Worm (Caenorhabditis elegans) whole organism, L3 larva: ENCODE data around the gene hot-9.
"Not testable (repeated sequence)": the region's sequence is repeated elsewhere in the genome, so short reads cannot be mapped to it uniquely, and the experiment has no call there.

ENCODE experiments used
- ZK546.5 ChIP-seq: sonication (generic microtip); optimal IDR thresholded peaks from 2 replicates; lab custom pipeline; 2017; ENCODE audit warnings: missing biosample characterization, missing genetic modification characterization
- aly-2 ChIP-seq: fragments of 150-350 bp; optimal IDR thresholded peaks from 2 replicates; lab custom pipeline; 2014; ENCODE audit warnings: missing biosample characterization, missing genetic modification characterization
- ama-1 ChIP-seq: fragments of 150-350 bp; optimal IDR thresholded peaks from 2 replicates; lab custom pipeline; 2018
- ceh-16 ChIP-seq: sonication (generic microtip); optimal IDR thresholded peaks from 2 replicates; lab custom pipeline; 2017; ENCODE audit warnings: missing biosample characterization, missing genetic modification characterization
- ceh-28 ChIP-seq: fragments of 150-350 bp; optimal IDR thresholded peaks from 2 replicates; lab custom pipeline; 2014; ENCODE audit warnings: missing biosample characterization, missing genetic modification reagents, missing genetic modification characterization
- ceh-82 ChIP-seq: fragments of 150-350 bp; optimal IDR thresholded peaks from 2 replicates; lab custom pipeline; 2014; ENCODE audit warnings: missing biosample characterization, missing genetic modification characterization
- ceh-9 ChIP-seq: sonication (generic microtip); optimal IDR thresholded peaks from 2 replicates; lab custom pipeline; 2018; ENCODE audit warnings: missing biosample characterization, missing genetic modification characterization
- daf-12 ChIP-seq: fragments of 150-350 bp; optimal IDR thresholded peaks from 2 replicates; lab custom pipeline; 2014; ENCODE audit warnings: missing biosample characterization, missing genetic modification reagents, missing genetic modification characterization
- egl-27 ChIP-seq: sonication (generic microtip); optimal IDR thresholded peaks from 4 replicates; lab custom pipeline; 2017; ENCODE audit warnings: missing biosample characterization, missing genetic modification reagents, missing genetic modification characterization
- egl-5 ChIP-seq: fragments of 150-350 bp; optimal IDR thresholded peaks from 2 replicates; lab custom pipeline; 2017; ENCODE audit warnings: missing biosample characterization, missing genetic modification reagents, missing genetic modification characterization, inconsistent platforms
- elt-1 ChIP-seq: fragments of 150-350 bp; optimal IDR thresholded peaks from 2 replicates; lab custom pipeline; 2014; ENCODE audit warnings: missing biosample characterization, missing genetic modification characterization
- elt-2 ChIP-seq: sonication (generic microtip); optimal IDR thresholded peaks from 2 replicates; lab custom pipeline; 2016; ENCODE audit warnings: missing genetic modification reagents, mild to moderate bottlenecking, missing genetic modification characterization, missing compliant biosample characterization
- elt-3 ChIP-seq, 3 experiments: fragments of 150-350 bp in 1 of 3; sonication (generic microtip) in 2 of 3; optimal IDR thresholded peaks; 2 replicates in 2 of 3; 4 replicates in 1 of 3; lab custom pipeline; 2014 to 2017; ENCODE audit warnings: missing biosample characterization in 3 of 3, missing genetic modification characterization in 3 of 3
- eor-1 ChIP-seq, 2 experiments: fragments of 150-350 bp; optimal IDR thresholded peaks; 2 replicates each; lab custom pipeline; 2014 to 2018; ENCODE audit warnings: missing biosample characterization in 2 of 2, missing genetic modification characterization in 2 of 2
- fkh-10 ChIP-seq: sonication (generic microtip); optimal IDR thresholded peaks from 2 replicates; lab custom pipeline; 2017; ENCODE audit warnings: missing biosample characterization, missing genetic modification reagents, missing genetic modification characterization
- fkh-2 ChIP-seq: fragments of 150-350 bp; optimal IDR thresholded peaks from 2 replicates; lab custom pipeline; 2014; ENCODE audit warnings: missing biosample characterization, missing genetic modification reagents, missing genetic modification characterization
- jun-1 ChIP-seq: fragments of 150-350 bp; optimal IDR thresholded peaks from 2 replicates; lab custom pipeline; 2014; ENCODE audit warnings: missing biosample characterization, missing genetic modification reagents, missing genetic modification characterization
- lin-15B ChIP-seq: fragments of 150-350 bp; optimal IDR thresholded peaks from 2 replicates; lab custom pipeline; 2014; ENCODE audit warnings: missing biosample characterization, missing genetic modification characterization
- lin-39 ChIP-seq: fragments of 150-350 bp; optimal IDR thresholded peaks from 2 replicates; lab custom pipeline; 2018; ENCODE audit warnings: missing biosample characterization, missing genetic modification reagents, missing genetic modification characterization
- lsy-12 ChIP-seq: sonication (generic microtip); optimal IDR thresholded peaks from 2 replicates; lab custom pipeline; 2016; ENCODE audit warnings: mild to moderate bottlenecking, missing genetic modification characterization, missing compliant biosample characterization
- mdl-1 ChIP-seq: fragments of 150-350 bp; optimal IDR thresholded peaks from 2 replicates; lab custom pipeline; 2014; ENCODE audit warnings: missing biosample characterization, missing genetic modification characterization
- nfya-1 ChIP-seq: sonication (generic microtip); optimal IDR thresholded peaks from 2 replicates; lab custom pipeline; 2017; ENCODE audit warnings: missing genetic modification characterization, mild to moderate bottlenecking, missing compliant biosample characterization, antibody characterized with exemption, moderate library complexity; ENCODE audit not compliant: insufficient read depth
- nhr-11 ChIP-seq: fragments of 150-350 bp; optimal IDR thresholded peaks from 2 replicates; lab custom pipeline; 2014; ENCODE audit warnings: missing biosample characterization, missing genetic modification characterization
- nhr-23 ChIP-seq: fragments of 150-350 bp; optimal IDR thresholded peaks from 2 replicates; lab custom pipeline; 2014; ENCODE audit warnings: missing biosample characterization, missing genetic modification reagents, missing genetic modification characterization
- nhr-237 ChIP-seq: fragments of 150-350 bp; optimal IDR thresholded peaks from 2 replicates; lab custom pipeline; 2014; ENCODE audit warnings: missing biosample characterization, missing genetic modification characterization
- nhr-25 ChIP-seq: sonication (generic microtip); optimal IDR thresholded peaks from 2 replicates; lab custom pipeline; 2017; ENCODE audit warnings: missing biosample characterization, missing genetic modification characterization
- nhr-43 ChIP-seq: sonication (generic microtip); optimal IDR thresholded peaks from 2 replicates; lab custom pipeline; 2016; ENCODE audit warnings: mild to moderate bottlenecking, missing genetic modification characterization, missing compliant biosample characterization; ENCODE audit not compliant: poor library complexity, severe bottlenecking
- nhr-67 ChIP-seq: fragments of 150-350 bp; optimal IDR thresholded peaks from 2 replicates; lab custom pipeline; 2014; ENCODE audit warnings: missing biosample characterization, missing genetic modification characterization
- nhr-76 ChIP-seq: fragments of 150-350 bp; sonication (generic microtip); optimal IDR thresholded peaks from 5 replicates; lab custom pipeline; 2014; ENCODE audit warnings: missing biosample characterization, missing genetic modification characterization
- nhr-77 ChIP-seq: fragments of 150-350 bp; optimal IDR thresholded peaks from 2 replicates; lab custom pipeline; 2014; ENCODE audit warnings: missing biosample characterization, missing genetic modification characterization
- pqm-1 ChIP-seq: fragments of 150-350 bp; optimal IDR thresholded peaks from 2 replicates; lab custom pipeline; 2017; ENCODE audit warnings: missing biosample characterization, missing genetic modification characterization, inconsistent platforms
- sea-2 ChIP-seq: fragments of 150-350 bp; sonication (generic microtip); optimal IDR thresholded peaks from 4 replicates; lab custom pipeline; 2014; ENCODE audit warnings: missing biosample characterization, missing genetic modification reagents, missing genetic modification characterization
- snpc-4 ChIP-seq: fragments of 150-350 bp; optimal IDR thresholded peaks from 2 replicates; lab custom pipeline; 2014; ENCODE audit warnings: missing biosample characterization, missing genetic modification characterization
- tbx-2 ChIP-seq: sonication (generic microtip); optimal IDR thresholded peaks from 2 replicates; lab custom pipeline; 2016; ENCODE audit warnings: mild to moderate bottlenecking, missing genetic modification characterization, missing compliant biosample characterization
- unc-39 ChIP-seq: sonication (generic microtip); optimal IDR thresholded peaks from 4 replicates; lab custom pipeline; 2017; ENCODE audit warnings: missing biosample characterization, missing genetic modification characterization
- ztf-11 ChIP-seq: fragments of 150-350 bp; optimal IDR thresholded peaks from 2 replicates; lab custom pipeline; 2014; ENCODE audit warnings: missing biosample characterization, missing genetic modification characterization

The hot-9 gene

DNA sequence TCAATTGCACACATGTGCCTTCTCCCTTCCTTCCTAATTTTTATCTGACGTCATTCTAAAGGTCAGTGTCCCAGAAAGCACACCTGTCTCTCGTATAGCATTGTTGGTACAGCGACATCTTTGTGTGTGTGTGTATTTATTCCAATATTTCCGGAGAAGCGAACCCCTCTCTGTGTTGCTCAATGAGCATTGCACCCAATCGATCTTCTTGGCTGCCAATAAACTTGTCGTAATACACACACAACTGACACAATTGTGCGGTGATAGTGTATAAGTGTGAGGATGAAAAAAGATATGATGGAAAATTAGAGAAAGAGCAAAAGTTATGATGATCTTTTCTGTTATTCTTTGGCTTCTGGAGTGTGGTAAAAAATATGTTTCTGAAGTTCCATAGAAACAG is 31.3 kb upstream of the hot-9 start:
- TF ChIP-seq ceh-82 (no peak), pqm-1 (no peak), ama-1 (no peak), eor-1 (tag; optimal IDR thresholded peaks at IDR 0.05; lab: Kevin White, UChicago) (no peak), nhr-77 (tag; lab: Kevin White, UChicago) (no peak), ZK546.5 (tag; lab: Kevin White, UChicago) (no peak), fkh-10 (GFP tag; lab: Kevin White, UChicago) (no peak), lsy-12 (tag; lab: Kevin White, UChicago) (no peak), egl-27 (tag; lab: Kevin White, UChicago) (no peak), ztf-11 (tag; lab: Kevin White, UChicago) (no peak), sea-2 (GFP tag; lab: Kevin White, UChicago) (no peak), daf-12 (tag; lab: Kevin White, UChicago) (no peak), tbx-2 (no peak), mdl-1 (tag; lab: Kevin White, UChicago) (no peak), lin-39 (tag; lab: Kevin White, UChicago) (no peak), nhr-23 (tag; lab: Kevin White, UChicago) (no peak), nhr-76 (tag; lab: Kevin White, UChicago) (no peak), ceh-9 (tag; lab: Kevin White, UChicago) (no peak), nhr-67 (tag; lab: Kevin White, UChicago) (no peak), elt-2 (tag; lab: Kevin White, UChicago) (no peak)

DNA sequence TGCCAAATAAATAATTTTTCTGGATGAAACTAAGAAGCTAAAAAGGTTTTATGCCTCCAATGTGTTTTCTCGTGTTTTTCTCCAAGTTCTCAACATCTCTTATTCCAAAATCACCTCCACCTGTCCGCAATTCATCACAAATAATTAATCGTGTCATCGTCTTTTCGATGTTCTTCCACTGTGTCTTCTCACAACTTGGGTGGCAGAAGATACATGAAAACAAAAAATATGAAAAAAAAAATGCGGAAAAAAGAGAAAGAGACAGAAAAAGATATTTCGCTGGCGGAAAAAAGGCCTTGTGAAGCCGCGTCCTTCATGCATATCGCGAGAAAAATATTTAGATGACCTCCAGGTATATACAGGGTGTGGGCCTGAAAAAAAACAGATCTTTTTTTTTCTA is 28.5 kb upstream of the hot-9 start:
- no peak for TF ChIP-seq sea-2 (GFP tag; lab: Kevin White, UChicago)
- TF ChIP-seq nhr-25 (tag; lab: Kevin White, UChicago), result peak; percentile 15
- TF ChIP-seq, all 47 proteins: peak for 1

DNA sequence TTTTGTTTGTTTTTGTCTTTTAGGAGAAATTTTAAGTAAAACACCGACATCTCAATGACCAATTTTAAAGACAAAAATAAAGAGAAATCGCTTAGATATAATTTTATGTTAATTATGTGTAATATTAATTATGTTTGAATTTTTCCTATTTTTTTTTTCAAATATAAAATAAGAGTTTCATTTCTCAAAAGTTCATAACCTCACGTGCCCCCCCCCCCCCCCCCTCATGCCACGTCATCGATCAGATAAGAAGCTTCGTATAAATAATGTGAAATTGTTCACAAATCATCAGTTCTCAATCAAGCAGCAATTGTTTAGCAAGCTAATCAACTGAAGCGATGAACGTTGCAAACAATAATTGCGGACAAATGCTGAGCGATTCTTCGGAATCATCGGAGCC is 25.3 kb upstream of the hot-9 start, which contains the start of gene C02B10.6:
C02B10.6 (plus strand) TSS at position 301 of the 400 bp plus-strand sequence.
- not testable (repeated sequence) for TF ChIP-seq unc-39; egl-5 (tag; lab: Kevin White, UChicago); ceh-16 (tag; lab: Kevin White, UChicago)
- TF ChIP-seq, all 47 proteins: peak for 0; not testable (repeated sequence) for 47

DNA sequence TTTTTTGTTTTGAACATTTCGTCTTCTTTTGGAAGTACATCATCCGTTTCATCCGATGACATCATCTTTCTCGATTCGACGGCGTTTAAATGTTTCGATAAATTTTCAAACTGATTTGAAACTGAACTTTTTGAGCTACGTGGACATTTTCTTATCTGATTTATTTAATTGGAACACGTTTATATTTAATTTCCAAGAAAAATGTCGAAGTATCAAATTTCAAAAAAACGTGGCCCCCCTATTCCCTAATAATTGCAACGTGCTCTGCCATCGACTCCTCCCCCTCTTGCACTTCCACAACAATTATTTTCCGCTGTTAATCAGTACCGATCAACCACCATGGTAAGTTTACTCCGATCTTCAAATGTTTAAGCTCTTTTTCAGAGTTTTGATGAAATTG is 23.3 kb upstream of the hot-9 start, which contains the start of the genes R13H9.6 and rmd-6:
R13H9.6 (minus strand) TSS at position 101 of the 400 bp plus-strand sequence.
rmd-6 (plus strand) TSS at position 305 of the 400 bp plus-strand sequence.
- TF ChIP-seq nhr-77 (tag; lab: Kevin White, UChicago); nhr-11; snpc-4 (tag; lab: Kevin White, UChicago): not testable (repeated sequence)
- TF ChIP-seq, all 47 proteins: peak for 0; not testable (repeated sequence) for 47

DNA sequence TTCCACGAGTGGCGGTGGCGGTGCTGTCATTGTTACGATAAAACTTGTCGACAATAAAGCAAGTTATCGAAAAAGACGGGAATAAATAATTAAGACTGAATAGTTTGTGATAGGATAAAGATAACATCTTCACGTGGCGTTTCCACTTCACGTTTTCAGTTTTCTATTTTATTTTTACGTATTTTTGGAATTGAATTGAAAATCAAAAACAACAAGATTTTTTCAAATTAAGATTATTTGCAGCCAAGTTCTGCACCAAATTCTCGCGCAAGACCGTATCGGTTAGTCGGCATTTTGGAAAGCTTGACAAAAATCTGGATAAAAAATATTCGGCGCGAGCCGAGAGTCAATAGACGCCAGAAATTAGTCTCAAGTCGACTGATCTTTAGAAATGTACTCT is 21.6 kb upstream of the hot-9 start, which contains the start of gene ttbk-2.2:
ttbk-2.2 (minus strand) TSS at position 101 of the 400 bp plus-strand sequence.
- TF ChIP-seq sea-2 (GFP tag; lab: Kevin White, UChicago); ceh-28 (tag; lab: Kevin White, UChicago); mdl-1 (tag; lab: Kevin White, UChicago): not testable (repeated sequence)
- TF ChIP-seq, all 47 proteins: peak for 0; not testable (repeated sequence) for 47

DNA sequence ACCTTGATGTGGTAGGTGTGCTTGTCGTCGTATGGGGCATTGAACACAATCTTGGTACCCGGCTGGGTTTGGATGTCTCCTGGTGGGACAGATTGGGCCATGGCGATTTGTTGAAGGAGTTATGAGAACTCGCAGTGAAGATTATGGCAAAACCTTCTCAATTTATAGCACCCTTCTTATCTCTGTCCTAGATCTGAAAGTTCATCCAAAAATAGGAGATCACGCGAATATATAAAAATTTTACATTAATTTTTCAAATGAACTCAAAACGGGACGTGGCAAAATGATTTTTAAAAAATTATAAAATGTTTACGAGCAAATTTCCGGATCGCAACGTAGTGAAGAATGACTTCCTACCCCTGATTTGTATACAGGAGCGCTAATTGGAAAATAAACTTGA is 19.7 kb upstream of the hot-9 start, which contains the start of gene msp-53:
msp-53 (minus strand) TSS at position 101 of the 400 bp plus-strand sequence.
- not testable (repeated sequence) for TF ChIP-seq eor-1 (tag; optimal IDR thresholded peaks at IDR 0.05; lab: Kevin White, UChicago); ceh-16 (tag; lab: Kevin White, UChicago); lin-39 (tag; lab: Kevin White, UChicago)

DNA sequence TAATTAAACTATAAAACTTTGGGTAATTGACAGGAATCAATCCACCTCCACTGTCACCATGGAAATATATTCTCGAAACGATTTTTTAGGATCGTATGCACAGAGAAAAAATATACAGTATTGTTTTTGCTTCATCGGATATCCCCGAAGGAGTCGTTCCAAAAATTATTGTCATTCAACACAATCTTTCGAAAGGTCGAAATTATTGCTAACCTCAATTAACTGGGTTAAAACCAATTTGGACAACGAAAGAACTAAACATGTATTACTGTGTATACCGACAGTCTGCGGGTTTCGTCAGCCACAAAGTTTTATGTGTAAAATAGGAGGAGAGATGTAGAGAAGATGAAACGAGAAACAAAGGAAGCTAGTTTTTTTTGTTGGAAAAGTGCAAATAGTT is 18.0 kb upstream of the hot-9 start:
- TF ChIP-seq daf-12 (tag; lab: Kevin White, UChicago), result no peak
- TF ChIP-seq ama-1, result peak; percentile 22
- TF ChIP-seq mdl-1 (tag; lab: Kevin White, UChicago), result no peak
- TF ChIP-seq ceh-82, result no peak
- no peak for TF ChIP-seq elt-1 (tag; lab: Kevin White, UChicago)
- peak; percentile 40 for TF ChIP-seq nhr-25 (tag; lab: Kevin White, UChicago)
- no peak for TF ChIP-seq lin-15B (tag; lab: Kevin White, UChicago)
- TF ChIP-seq lsy-12 (tag; lab: Kevin White, UChicago), result no peak
- TF ChIP-seq elt-2 (tag; lab: Kevin White, UChicago), result no peak
- TF ChIP-seq unc-39, result no peak
- TF ChIP-seq nhr-77 (tag; lab: Kevin White, UChicago), result no peak
- no peak for TF ChIP-seq aly-2 (tag; lab: Kevin White, UChicago)
- no peak for TF ChIP-seq pqm-1
- no peak for TF ChIP-seq nhr-76 (tag; lab: Kevin White, UChicago)
- TF ChIP-seq nhr-43 (tag; lab: Kevin White, UChicago), result no peak
- TF ChIP-seq elt-3 (tag; optimal IDR thresholded peaks at IDR 0.05; lab: Kevin White, UChicago), result no peak
- TF ChIP-seq nhr-237 (tag; lab: Kevin White, UChicago), result no peak
- TF ChIP-seq snpc-4 (tag; lab: Kevin White, UChicago), result peak; percentile 95
- TF ChIP-seq jun-1 (tag; lab: Kevin White, UChicago), result no peak
- peak; percentile 32 for TF ChIP-seq nhr-23 (tag; lab: Kevin White, UChicago)
- TF ChIP-seq ceh-16 (tag; lab: Kevin White, UChicago), result no peak
- peak; percentile 24 for TF ChIP-seq nfya-1 (tag; lab: Kevin White, UChicago)
- no peak for TF ChIP-seq fkh-10 (GFP tag; lab: Kevin White, UChicago)
- no peak for TF ChIP-seq fkh-2 (tag; lab: Kevin White, UChicago)
